Fruit fly (Drosophila melanogaster): ENCODE results near the gene CG7382.

CG7382 gene

DNA sequence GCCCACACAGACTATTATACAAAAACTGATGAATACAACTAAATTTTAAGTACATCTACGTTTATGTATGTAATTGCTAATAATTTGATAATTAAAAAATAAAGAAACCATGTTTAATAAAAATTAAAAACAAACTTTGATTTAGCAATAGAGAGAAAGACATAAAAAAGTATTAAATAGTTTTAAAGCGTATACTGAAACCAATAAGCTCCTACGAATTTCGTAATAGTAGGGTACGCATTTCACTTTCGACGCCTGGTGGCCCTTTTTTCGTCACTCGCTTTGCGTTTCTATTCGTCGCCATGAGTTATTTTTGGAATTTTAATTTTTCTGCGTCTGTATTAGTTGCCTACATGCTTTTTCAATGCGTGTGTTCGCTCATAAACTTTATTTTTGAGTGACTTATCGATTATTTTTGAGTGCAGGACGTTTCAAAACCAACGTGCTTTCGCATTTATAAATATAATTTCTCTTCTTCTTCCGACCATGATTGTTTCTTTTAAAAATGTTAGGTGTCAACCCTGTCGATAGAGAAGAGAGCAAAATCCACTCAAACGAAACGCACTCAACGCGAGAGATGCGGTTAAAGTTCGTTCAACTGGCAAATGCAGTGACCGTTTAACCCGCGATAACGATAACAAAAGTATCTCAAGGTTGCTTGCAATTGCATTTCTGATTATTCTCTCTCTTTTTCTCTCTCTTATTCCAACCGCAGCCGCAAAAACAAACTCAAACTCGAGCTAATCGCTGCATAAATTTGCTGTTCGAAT lies 27.0 kb upstream of the CG7382 start, which contains the start of gene Oscillin (continued):
- TF ChIP-seq BEAF-32 (GFP tag; optimal IDR thresholded peaks at IDR 0.05) (no peak), twi (tag; optimal IDR thresholded peaks at IDR 0.05) (peak; percentile 56), nmo (GFP tag; optimal IDR thresholded peaks at IDR 0.05) (peak; percentile 93), Hmx (GFP tag; optimal IDR thresholded peaks at IDR 0.05) (peak; percentile 56), CG16779 (GFP tag; IDR thresholded peaks at IDR 0.05) (no peak), Oli (tag; optimal IDR thresholded peaks at IDR 0.05) (peak; percentile 29), CG3726 (GFP tag; IDR thresholded peaks at IDR 0.05) (no peak), Drgx (GFP tag; IDR thresholded peaks at IDR 0.05) (peak; percentile 77), ro (GFP tag; IDR thresholded peaks at IDR 0.05) (peak; percentile 51; the same call in 1 of the 2 replicates), Side (GFP tag; optimal IDR thresholded peaks at IDR 0.05) (no peak), gfzf (GFP tag; optimal IDR thresholded peaks at IDR 0.05) (no peak), CG16815 (GFP tag; optimal IDR thresholded peaks at IDR 0.05) (peak; percentile 18), CG31441 (GFP tag; IDR thresholded peaks at IDR 0.05) (peak; percentile 92), Optix (GFP tag; IDR thresholded peaks at IDR 0.05) (no peak), ind (GFP tag; optimal IDR thresholded peaks at IDR 0.05) (peak; percentile 71), CG2129 (GFP tag; IDR thresholded peaks at IDR 0.05; ENCODE audit: partially characterized antibody) (0 out of 2 replicates have a peak, but pooled peaks have one; percentile 15), CG15601 (tag; optimal IDR thresholded peaks at IDR 0.05) (peak; percentile 90), CG4820 (GFP tag; optimal IDR thresholded peaks at IDR 0.05) (peak; percentile 65), sc (optimal IDR thresholded peaks at IDR 0.05) (no peak), sc (GFP tag; optimal IDR thresholded peaks at IDR 0.05) (no peak), zf30C (GFP tag; optimal IDR thresholded peaks at IDR 0.05) (no peak), CG6813 (GFP tag; optimal IDR thresholded peaks at IDR 0.05) (peak; percentile 57), disco-r (GFP tag; optimal IDR thresholded peaks at IDR 0.05) (no peak), Dip3 (GFP tag; optimal IDR thresholded peaks at IDR 0.05) (no peak), CG14441 (GFP tag; IDR thresholded peaks at IDR 0.05) (peak; percentile 78), CrebB (tag; optimal IDR thresholded peaks at IDR 0.05) (no peak), D19A (tag; optimal IDR thresholded peaks at IDR 0.05) (peak; percentile 96), tna (GFP tag; IDR thresholded peaks at IDR 0.05; ENCODE audit: partially characterized antibody) (peak; percentile 78), CG2889 (GFP tag; IDR thresholded peaks at IDR 0.05) (no peak), HLH3B (GFP tag; IDR thresholded peaks at IDR 0.05) (peak; percentile 78), zfh1 (GFP tag; IDR thresholded peaks at IDR 0.05) (peak; percentile 84), CG32772 (GFP tag; IDR thresholded peaks at IDR 0.05) (peak; percentile 82), row (GFP tag; IDR thresholded peaks at IDR 0.05) (peak; percentile 44), CG6689 (GFP tag; IDR thresholded peaks at IDR 0.05) (peak; percentile 80), wdn (GFP tag; IDR thresholded peaks at IDR 0.05) (0 out of 2 replicates have a peak, but pooled peaks have one; percentile 40), CG15073 (GFP tag; optimal IDR thresholded peaks at IDR 0.05) (peak; percentile 12), salm (tag; optimal IDR thresholded peaks at IDR 0.05) (peak; percentile 56), CG7357 (GFP tag; IDR thresholded peaks at IDR 0.05) (no peak; the same call in 2 of the 3 replicates), dmrt11E (tag; optimal IDR thresholded peaks at IDR 0.05) (peak; percentile 71), p53 (GFP tag; optimal IDR thresholded peaks at IDR 0.05) (no peak), ase (GFP tag; IDR thresholded peaks at IDR 0.05) (peak; percentile 79), CG17385 (GFP tag; optimal IDR thresholded peaks at IDR 0.05) (peak; percentile 89), dati (GFP tag; IDR thresholded peaks at IDR 0.05) (peak; percentile 49; the same call in 1 of the 2 replicates), CG15011 (GFP tag; optimal IDR thresholded peaks at IDR 0.05) (peak; percentile 66), CG9876 (GFP tag; optimal IDR thresholded peaks at IDR 0.05) (no peak), sug (tag; optimal IDR thresholded peaks at IDR 0.05) (peak; percentile 66), schlank (tag; optimal IDR thresholded peaks at IDR 0.05) (no peak), Sin3A (optimal IDR thresholded peaks at IDR 0.05) (no peak), Camta (GFP tag; optimal IDR thresholded peaks at IDR 0.05) (peak; percentile 25), CG7928 (GFP tag; optimal IDR thresholded peaks at IDR 0.05) (no peak), Spps (tag; optimal IDR thresholded peaks at IDR 0.05) (peak; percentile 84)

Data from whole organism, embryonic.